Worm (Caenorhabditis elegans) whole organism, young adult: ENCODE measurements around the gene mboa-1.
A peak's percentile ranks its signal among the peaks of the same experiment; 100 is the strongest.

ENCODE experiments used
- B0261.1 ChIP-seq: sonication (generic microtip); optimal IDR thresholded peaks from 2 replicates; lab custom pipeline; 2016; ENCODE audit warnings: mild to moderate bottlenecking, missing genetic modification characterization, moderate library complexity, missing compliant biosample characterization
- D2030.7 ChIP-seq: fragments of 200-800 bp; sonication (Bioruptor generic); IDR thresholded peaks from 2 replicates; pipeline ENCODE4 v1.3.6; 2022; ENCODE audit warnings: missing genetic modification reagents, missing genetic modification characterization, missing compliant biosample characterization
- F49E8.2 ChIP-seq: sonication (generic microtip); optimal IDR thresholded peaks from 3 replicates; lab custom pipeline; 2017; ENCODE audit warnings: missing genetic modification characterization, mild to moderate bottlenecking, missing compliant biosample characterization, antibody characterized with exemption, moderate library complexity; ENCODE audit not compliant: insufficient read depth
- F52B5.7 ChIP-seq: sonication (generic microtip); optimal IDR thresholded peaks from 2 replicates; lab custom pipeline; 2016; ENCODE audit warnings: mild to moderate bottlenecking, missing genetic modification characterization, missing compliant biosample characterization
- F57A8.1 ChIP-seq: fragments of 200-800 bp; sonication (Bioruptor generic); optimal IDR thresholded peaks from 2 replicates; lab custom pipeline; 2018; ENCODE audit warnings: mild to moderate bottlenecking, missing genetic modification characterization, moderate library complexity, missing compliant biosample characterization
- K12H6.12 ChIP-seq: fragments of 200-800 bp; sonication (Bioruptor generic); optimal IDR thresholded peaks from 2 replicates; lab custom pipeline; 2018; ENCODE audit warnings: mild to moderate bottlenecking, missing genetic modification characterization, missing compliant biosample characterization
- T07F8.4 ChIP-seq: sonication (generic microtip); optimal IDR thresholded peaks from 2 replicates; lab custom pipeline; 2016; ENCODE audit warnings: mild to moderate bottlenecking, missing genetic modification characterization, moderate library complexity, missing compliant biosample characterization
- Y56A3A.18 ChIP-seq: fragments of 200-800 bp; sonication (Bioruptor generic); IDR thresholded peaks from 2 replicates; pipeline ENCODE4 v1.3.6; 2022; ENCODE audit warnings: missing genetic modification reagents, missing genetic modification characterization, missing compliant biosample characterization
- Y95B8A.8 ChIP-seq: fragments of 200-800 bp; sonication (Bioruptor generic); IDR thresholded peaks from 2 replicates; pipeline ENCODE4 v1.3.6; 2022; ENCODE audit warnings: missing genetic modification reagents, missing genetic modification characterization, missing compliant biosample characterization
- ama-1 ChIP-seq, 3 experiments: fragments of 150-350 bp in 1 of 3; sonication (generic microtip) in 2 of 3; optimal IDR thresholded peaks; 2 replicates each; lab custom pipeline; 2014 to 2018; ENCODE audit warnings: missing biosample characterization in 2 of 3, missing genetic modification characterization in 2 of 3, missing genetic modification reagents in 2 of 3
- aptf-2 ChIP-seq: fragments of 200-800 bp; sonication (Bioruptor generic); conservative IDR thresholded peaks from 2 replicates; pipeline ENCODE4 v1.3.6; 2022; ENCODE audit warnings: missing genetic modification reagents, missing genetic modification characterization, missing compliant biosample characterization
- ceh-79 ChIP-seq: sonication (generic microtip); optimal IDR thresholded peaks from 2 replicates; lab custom pipeline; 2017; ENCODE audit warnings: mild to moderate bottlenecking, missing genetic modification characterization, missing compliant biosample characterization
- chd-7 ChIP-seq: sonication (generic microtip); optimal IDR thresholded peaks from 2 replicates; lab custom pipeline; 2016; ENCODE audit warnings: mild to moderate bottlenecking, missing genetic modification characterization, moderate library complexity, missing compliant biosample characterization
- die-1 ChIP-seq: sonication (generic microtip); optimal IDR thresholded peaks from 2 replicates; lab custom pipeline; 2016; ENCODE audit warnings: missing genotype, mild to moderate bottlenecking, missing genetic modification characterization, missing compliant biosample characterization
- efl-1 ChIP-seq: fragments of 150-350 bp; optimal IDR thresholded peaks from 2 replicates; lab custom pipeline; 2014; ENCODE audit warnings: missing biosample characterization, missing genetic modification reagents, missing genetic modification characterization
- egl-18 ChIP-seq: fragments of 200-800 bp; sonication (Bioruptor generic); IDR thresholded peaks from 2 replicates; pipeline ENCODE4 v1.3.6; 2022; ENCODE audit warnings: missing genetic modification reagents, missing genetic modification characterization, missing compliant biosample characterization
- egl-44 ChIP-seq: fragments of 200-800 bp; sonication (Bioruptor generic); IDR thresholded peaks from 2 replicates; pipeline ENCODE4 v1.3.6; 2022; ENCODE audit warnings: missing genetic modification reagents, missing genetic modification characterization, missing compliant biosample characterization
- egrh-3 ChIP-seq: fragments of 200-800 bp; sonication (Bioruptor generic); IDR thresholded peaks from 2 replicates; pipeline ENCODE4 v1.3.6; 2022; ENCODE audit warnings: missing genetic modification reagents, missing genetic modification characterization, missing compliant biosample characterization
- gei-17 ChIP-seq: fragments of 200-800 bp; sonication (Bioruptor generic); optimal IDR thresholded peaks from 2 replicates; lab custom pipeline; 2018; ENCODE audit warnings: mild to moderate bottlenecking, missing genetic modification characterization, missing compliant biosample characterization
- him-1 ChIP-seq: sonication (generic microtip); optimal IDR thresholded peaks from 2 replicates; lab custom pipeline; 2016; ENCODE audit warnings: missing genotype, missing genetic modification reagents, missing genetic modification characterization, missing compliant biosample characterization
- hlh-26 ChIP-seq: fragments of 200-800 bp; sonication (Bioruptor generic); conservative IDR thresholded peaks from 2 replicates; pipeline ENCODE4 v1.3.6; 2022; ENCODE audit warnings: missing genetic modification reagents, missing genetic modification characterization, missing compliant biosample characterization
- lag-1 ChIP-seq: fragments of 200-800 bp; sonication (Bioruptor generic); IDR thresholded peaks from 2 replicates; pipeline ENCODE4 v1.3.6; 2022; ENCODE audit warnings: missing genetic modification reagents, missing genetic modification characterization, missing compliant biosample characterization
- lin-26 ChIP-seq: fragments of 200-800 bp; sonication (Bioruptor generic); IDR thresholded peaks from 2 replicates; pipeline ENCODE4 v1.3.6; 2022; ENCODE audit warnings: missing genetic modification reagents, missing genetic modification characterization, missing compliant biosample characterization
- lir-1 ChIP-seq: fragments of 200-800 bp; sonication (Bioruptor generic); conservative IDR thresholded peaks from 2 replicates; pipeline ENCODE4 v1.3.6; 2022; ENCODE audit warnings: missing genetic modification reagents, missing genetic modification characterization, missing compliant biosample characterization
- lsy-27 ChIP-seq: sonication (generic microtip); optimal IDR thresholded peaks from 2 replicates; lab custom pipeline; 2017; ENCODE audit warnings: missing genetic modification characterization, mild to moderate bottlenecking, missing compliant biosample characterization, antibody characterized with exemption, missing genotype, borderline replicate concordance; ENCODE audit not compliant: insufficient read depth
- madf-3 ChIP-seq: fragments of 200-800 bp; sonication (Bioruptor generic); IDR thresholded peaks from 2 replicates; pipeline ENCODE4 v1.3.6; 2022; ENCODE audit warnings: missing genetic modification reagents, missing genetic modification characterization, missing compliant biosample characterization
- mcd-1 ChIP-seq: fragments of 200-800 bp; sonication (Bioruptor generic); IDR thresholded peaks from 2 replicates; pipeline ENCODE4 v1.3.6; 2022; ENCODE audit warnings: missing genetic modification reagents, missing genetic modification characterization, missing compliant biosample characterization
- nfya-2 ChIP-seq: fragments of 200-800 bp; sonication (Bioruptor generic); IDR thresholded peaks from 2 replicates; pipeline ENCODE4 v1.3.6; 2022; ENCODE audit warnings: missing genetic modification reagents, missing genetic modification characterization, missing compliant biosample characterization
- nfyb-1 ChIP-seq: fragments of 200-800 bp; sonication (Bioruptor generic); IDR thresholded peaks from 2 replicates; pipeline ENCODE4 v1.3.6; 2022; ENCODE audit warnings: missing genetic modification reagents, missing genetic modification characterization, missing compliant biosample characterization
- nhr-179 ChIP-seq: sonication (generic microtip); optimal IDR thresholded peaks from 2 replicates; lab custom pipeline; 2016; ENCODE audit warnings: mild to moderate bottlenecking, missing genetic modification characterization, missing compliant biosample characterization
- nhr-80 ChIP-seq: sonication (generic microtip); optimal IDR thresholded peaks from 2 replicates; lab custom pipeline; 2016; ENCODE audit warnings: missing genetic modification characterization, missing compliant biosample characterization
- pbrm-1 ChIP-seq: fragments of 200-800 bp; sonication (Bioruptor generic); IDR thresholded peaks from 2 replicates; pipeline ENCODE4 v1.3.6; 2022; ENCODE audit warnings: missing genetic modification reagents, missing genetic modification characterization, missing compliant biosample characterization
- sdz-38 ChIP-seq: sonication (generic microtip); optimal IDR thresholded peaks from 2 replicates; lab custom pipeline; 2016; ENCODE audit warnings: missing genotype, missing genetic modification characterization, missing compliant biosample characterization
- snpc-1.1 ChIP-seq: sonication (generic microtip); optimal IDR thresholded peaks from 2 replicates; lab custom pipeline; 2017; ENCODE audit warnings: missing genetic modification characterization, mild to moderate bottlenecking, missing compliant biosample characterization, antibody characterized with exemption, moderate library complexity, missing genotype, missing genetic modification reagents; ENCODE audit not compliant: insufficient read depth
- sptf-2 ChIP-seq: fragments of 200-800 bp; sonication (Bioruptor generic); optimal IDR thresholded peaks from 2 replicates; lab custom pipeline; 2018; ENCODE audit warnings: mild to moderate bottlenecking, missing genetic modification characterization, missing compliant biosample characterization
- tbp1 ChIP-seq: fragments of 200-800 bp; sonication (Bioruptor generic); optimal IDR thresholded peaks from 2 replicates; lab custom pipeline; 2018; ENCODE audit warnings: mild to moderate bottlenecking, missing genetic modification characterization, missing compliant biosample characterization
- tbx-9 ChIP-seq: sonication (generic microtip); optimal IDR thresholded peaks from 2 replicates; lab custom pipeline; 2016; ENCODE audit warnings: borderline replicate concordance, missing genetic modification characterization, inconsistent platforms, missing compliant biosample characterization
- zim-3 ChIP-seq: sonication (generic microtip); optimal IDR thresholded peaks from 2 replicates; lab custom pipeline; 2017; ENCODE audit warnings: mild to moderate bottlenecking, missing genetic modification characterization, moderate library complexity, missing compliant biosample characterization
- ztf-18 ChIP-seq: sonication (generic microtip); optimal IDR thresholded peaks from 2 replicates; lab custom pipeline; 2016; ENCODE audit warnings: missing genotype, mild to moderate bottlenecking, missing genetic modification characterization, missing compliant biosample characterization
- ztf-25 ChIP-seq: fragments of 200-800 bp; sonication (Bioruptor generic); IDR thresholded peaks from 2 replicates; pipeline ENCODE4 v1.3.6; 2022; ENCODE audit warnings: missing genetic modification reagents, missing genetic modification characterization, missing compliant biosample characterization

Gene mboa-1

ce11 chrX:16040207-16040716 is 9.7 kb downstream of the mboa-1 start, which contains the start of gene B0395.3 (continued):
- no peak for TF ChIP-seq lsy-27 (tag; lab: Kevin White, UChicago)
- no peak for TF ChIP-seq nfya-2 (GFP tag; lab: Robert Waterston, UW)
- TF ChIP-seq F57A8.1 (GFP tag; lab: Kevin White, UChicago), result no peak
- no peak for TF ChIP-seq zim-3
- no peak for TF ChIP-seq ama-1 (optimal IDR thresholded peaks at IDR 0.05; lab: Kevin White, UChicago)
- no peak for TF ChIP-seq ama-1 (GFP tag; optimal IDR thresholded peaks at IDR 0.05; lab: Kevin White, UChicago)
- peak; percentile 5 for TF ChIP-seq chd-7 (tag; lab: Kevin White, UChicago)
- no peak for TF ChIP-seq ztf-25
- TF ChIP-seq egrh-3 (GFP tag; lab: Robert Waterston, UW), result peak; percentile 87
- no peak for TF ChIP-seq egl-44 (GFP tag; lab: Robert Waterston, UW)
- TF ChIP-seq egl-18 (GFP tag; lab: Robert Waterston, UW), result no peak
- TF ChIP-seq sdz-38 (tag; lab: Kevin White, UChicago), result no peak
- TF ChIP-seq sptf-2 (GFP tag; lab: Kevin White, UChicago), result no peak
- no peak for TF ChIP-seq gei-17
- no peak for TF ChIP-seq F52B5.7
- TF ChIP-seq K12H6.12 (tag; lab: Kevin White, UChicago), result peak; percentile 73
- no peak for TF ChIP-seq Y95B8A.8 (GFP tag; lab: Robert Waterston, UW)
- peak; percentile 49 for TF ChIP-seq mcd-1 (GFP tag; lab: Robert Waterston, UW)
- TF ChIP-seq nhr-179 (tag; lab: Kevin White, UChicago), result no peak
- no peak for TF ChIP-seq lir-1
- no peak for TF ChIP-seq aptf-2 (GFP tag; lab: Robert Waterston, UW)
- peak; percentile 31 for TF ChIP-seq tbp1
- TF ChIP-seq nfyb-1 (GFP tag; lab: Robert Waterston, UW), result no peak
- TF ChIP-seq him-1 (tag; lab: Kevin White, UChicago), result no peak
- no peak for TF ChIP-seq ceh-79 (tag; lab: Kevin White, UChicago)
- peak; percentile 60 for TF ChIP-seq lin-26 (GFP tag; lab: Robert Waterston, UW)
- TF ChIP-seq B0261.1 (tag; lab: Kevin White, UChicago), result peak; percentile 4
- TF ChIP-seq snpc-1.1 (tag; lab: Kevin White, UChicago), result no peak
- TF ChIP-seq madf-3 (GFP tag; lab: Robert Waterston, UW), result no peak
- TF ChIP-seq F49E8.2 (tag; lab: Kevin White, UChicago), result no peak
- TF ChIP-seq efl-1 (GFP tag; lab: Kevin White, UChicago), result no peak
- TF ChIP-seq hlh-26 (GFP tag; lab: Robert Waterston, UW), result no peak
- no peak for TF ChIP-seq Y56A3A.18 (GFP tag; lab: Robert Waterston, UW)
- no peak for TF ChIP-seq lag-1
- no peak for TF ChIP-seq T07F8.4 (tag; lab: Kevin White, UChicago)
- TF ChIP-seq pbrm-1 (GFP tag; lab: Robert Waterston, UW), result peak; percentile 62; the same call in 1 of the 2 replicates
- peak; percentile 17 for TF ChIP-seq die-1 (tag; lab: Kevin White, UChicago)
- TF ChIP-seq, all 124 proteins: peak for 26

ce11 chrX:16041808-16042207 is 11.2 kb downstream of the mboa-1 start:
- peak; percentile 21 for TF ChIP-seq nhr-80 (tag; lab: Kevin White, UChicago)
- no peak for TF ChIP-seq tbx-9 (tag; lab: Kevin White, UChicago)
- no peak for TF ChIP-seq D2030.7
- TF ChIP-seq ztf-18 (tag; lab: Kevin White, UChicago), result no peak
